Worm (Caenorhabditis elegans) whole organism, midembryonic: Measurements from ENCODE around the gene npr-12.

ENCODE experiments used
- cog-1 ChIP-seq: sonication (generic microtip); optimal IDR thresholded peaks from 2 replicates; lab custom pipeline; 2016; ENCODE audit warnings: missing genetic modification characterization, missing compliant biosample characterization
- flt-1 ChIP-seq: fragments of 200-800 bp; sonication (Bioruptor generic); IDR thresholded peaks from 2 replicates; pipeline ENCODE4 v1.3.6; 2022; ENCODE audit warnings: missing genetic modification characterization, missing compliant biosample characterization
- ref-1 ChIP-seq: fragments of 200-800 bp; sonication (Bioruptor generic); conservative IDR thresholded peaks from 2 replicates; pipeline ENCODE4 v1.3.6; 2022; ENCODE audit warnings: missing genetic modification reagents, missing genetic modification characterization, missing compliant biosample characterization
- tab-1 ChIP-seq: fragments of 200-800 bp; sonication (Bioruptor generic); IDR thresholded peaks from 2 replicates; pipeline ENCODE4 v1.3.6; 2022; ENCODE audit warnings: missing genetic modification characterization, missing compliant biosample characterization
- ztf-23 ChIP-seq: fragments of 200-800 bp; sonication (Bioruptor generic); IDR thresholded peaks from 2 replicates; pipeline ENCODE4 v1.3.6; 2022; ENCODE audit warnings: missing genetic modification reagents, missing genetic modification characterization, missing compliant biosample characterization

DNA sequence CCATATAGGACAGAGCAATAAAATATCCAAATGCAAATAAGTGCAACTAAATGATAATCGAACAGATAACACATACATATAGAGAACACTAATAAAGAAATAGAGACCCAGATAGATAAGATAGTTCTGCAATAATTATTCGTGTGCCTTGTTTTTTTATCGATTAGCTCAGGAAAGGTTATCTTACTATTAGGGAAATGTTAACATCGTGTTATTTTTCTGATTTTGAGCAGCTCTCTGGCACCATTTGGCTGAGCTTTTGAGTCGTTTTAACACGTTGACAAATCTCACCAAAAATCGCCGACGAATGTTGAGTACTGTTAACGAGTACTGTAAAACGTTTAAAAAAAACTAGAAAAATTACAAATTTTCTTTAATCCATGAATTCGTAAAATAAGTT, 9.0 kb downstream of the npr-12 start, which contains the start of gene cest-6:
- TF ChIP-seq ztf-23 (GFP tag; lab: Robert Waterston, UW) (no peak), ref-1 (GFP tag; lab: Robert Waterston, UW) (no peak), tab-1 (GFP tag; lab: Robert Waterston, UW) (no peak), flt-1 (GFP tag; lab: Robert Waterston, UW) (no peak), cog-1 (no peak)
